Fruit fly (Drosophila melanogaster) S2 (cell line): ENCODE results near the gene D2hgdh.

ENCODE experiments used
- CG8478 ChIP-seq: fragments of >200 bp; optimal IDR thresholded peaks from 2 replicates; lab custom pipeline; 2018
- CTCF ChIP-seq, 2 experiments: fragments of >200 bp; optimal IDR thresholded peaks; 2 replicates each; lab custom pipeline; 2018

DNA sequence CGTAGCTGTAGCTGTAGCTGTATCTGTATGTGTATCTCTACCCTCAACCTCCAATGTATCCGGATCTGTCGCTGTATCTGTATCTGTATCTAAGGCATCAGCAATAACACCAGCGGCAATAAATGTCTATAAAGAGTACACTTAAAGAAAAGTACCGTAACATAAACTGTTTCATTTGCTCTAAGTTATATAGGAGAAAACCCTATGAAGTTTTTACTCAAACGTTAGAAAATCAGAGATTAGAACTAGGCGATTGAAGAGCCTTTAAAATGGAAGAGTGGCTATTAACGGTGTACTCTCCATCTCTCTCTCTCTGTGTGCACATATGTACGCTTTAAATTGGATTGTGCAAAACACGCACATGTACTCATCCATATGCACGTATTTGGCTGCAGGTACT lies 43.0 kb upstream of the D2hgdh start:
- TF ChIP-seq CG8478 (lab: Kevin White, UChicago) (no peak), CTCF (optimal IDR thresholded peaks at IDR 0.05; lab: Kevin White, UChicago) (no peak)
